Worm (Caenorhabditis elegans) whole organism, L1 larva: Measurements from ENCODE around the gene oat-1.

ENCODE experiments used
- ama-1 ChIP-seq: fragments of 150-350 bp; optimal IDR thresholded peaks from 2 replicates; lab custom pipeline; 2014
- ceh-82 ChIP-seq, 3 experiments: fragments of 150-350 bp in 1 of 3; sonication (generic microtip) in 2 of 3; optimal IDR thresholded peaks; 2 replicates each; lab custom pipeline; 2014 to 2017; ENCODE audit warnings: missing biosample characterization in 3 of 3, missing genetic modification characterization in 3 of 3
- egl-27 ChIP-seq, 2 experiments: fragments of 150-350 bp in 1 of 2; sonication (generic microtip); optimal IDR thresholded peaks; 3 replicates each; lab custom pipeline; 2017 to 2018; ENCODE audit warnings: missing biosample characterization in 2 of 2, missing genetic modification characterization in 2 of 2, missing genetic modification reagents in 2 of 2
- isw-1 ChIP-seq: fragments of 200-800 bp; sonication (Bioruptor generic); IDR thresholded peaks from 2 replicates; pipeline ENCODE4 v1.3.6; 2022; ENCODE audit warnings: missing genetic modification characterization, missing compliant biosample characterization
- lsy-2 ChIP-seq, 2 experiments: fragments of 150-350 bp; optimal IDR thresholded peaks; 2 replicates each; lab custom pipeline; 2014; ENCODE audit warnings: missing biosample characterization in 2 of 2, missing genetic modification characterization in 2 of 2
- mdl-1 ChIP-seq, 2 experiments: fragments of 150-350 bp; optimal IDR thresholded peaks; 2 replicates each; lab custom pipeline; 2014 to 2017; ENCODE audit warnings: missing biosample characterization in 2 of 2, missing genetic modification characterization in 2 of 2, inconsistent platforms in 1 of 2
- nhr-19 ChIP-seq: fragments of 200-800 bp; sonication (Bioruptor generic); conservative IDR thresholded peaks from 2 replicates; pipeline ENCODE4 v1.3.6; 2022; ENCODE audit warnings: missing genetic modification characterization, missing compliant biosample characterization
- pag-3 ChIP-seq: sonication (generic microtip); optimal IDR thresholded peaks from 2 replicates; lab custom pipeline; 2017; ENCODE audit warnings: missing genetic modification characterization, mild to moderate bottlenecking, missing compliant biosample characterization, antibody characterized with exemption, borderline replicate concordance; ENCODE audit not compliant: insufficient read depth

DNA sequence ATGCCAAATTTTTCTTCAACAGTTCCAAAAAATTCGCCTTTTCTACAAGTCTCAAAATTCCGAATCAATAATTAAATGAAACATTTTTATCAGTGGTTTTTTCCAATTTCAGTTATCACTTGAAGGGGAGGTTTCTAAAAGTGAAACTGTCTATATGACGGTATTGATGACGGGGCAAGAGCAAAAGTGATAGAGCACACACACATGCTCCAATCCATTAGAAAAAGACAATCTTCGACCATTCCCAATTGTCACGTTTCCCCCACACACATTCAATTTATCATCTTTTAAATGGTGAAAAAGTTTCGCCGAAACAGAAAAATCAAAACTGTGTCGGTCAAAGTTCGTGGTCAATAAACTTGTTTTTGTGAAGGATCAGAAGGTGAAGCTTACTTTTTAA lies 19.2 kb downstream of the oat-1 start:
- no peak for TF ChIP-seq egl-27 (tag; optimal IDR thresholded peaks at IDR 0.05; lab: Kevin White, UChicago)
- no peak for TF ChIP-seq pag-3
- TF ChIP-seq lsy-2 (tag; optimal IDR thresholded peaks at IDR 0.05; lab: Kevin White, UChicago): no peak
- no peak for TF ChIP-seq nhr-19 (GFP tag; lab: Robert Waterston, UW)
- no peak for TF ChIP-seq mdl-1 (tag; optimal IDR thresholded peaks at IDR 0.05; lab: Kevin White, UChicago)
- no peak for TF ChIP-seq ceh-82 (tag; optimal IDR thresholded peaks at IDR 0.05; lab: Kevin White, UChicago)
- TF ChIP-seq isw-1 (GFP tag; lab: Robert Waterston, UW): no peak
- TF ChIP-seq ama-1: no peak
